Worm (Caenorhabditis elegans) whole organism, young adult: ENCODE measurements around the gene ZK1067.3.

Source experiments
- B0261.1 ChIP-seq: sonication (generic microtip); optimal IDR thresholded peaks from 2 replicates; lab custom pipeline; 2016; ENCODE audit warnings: mild to moderate bottlenecking, missing genetic modification characterization, moderate library complexity, missing compliant biosample characterization
- F10E7.11 ChIP-seq: sonication (generic microtip); optimal IDR thresholded peaks from 2 replicates; lab custom pipeline; 2017; ENCODE audit warnings: mild to moderate bottlenecking, missing genetic modification characterization, moderate library complexity, missing compliant biosample characterization
- F49E8.2 ChIP-seq: sonication (generic microtip); optimal IDR thresholded peaks from 3 replicates; lab custom pipeline; 2017; ENCODE audit warnings: missing genetic modification characterization, mild to moderate bottlenecking, missing compliant biosample characterization, antibody characterized with exemption, moderate library complexity; ENCODE audit not compliant: insufficient read depth
- F52B5.7 ChIP-seq: sonication (generic microtip); optimal IDR thresholded peaks from 2 replicates; lab custom pipeline; 2016; ENCODE audit warnings: mild to moderate bottlenecking, missing genetic modification characterization, missing compliant biosample characterization
- F57C9.4 ChIP-seq: sonication (generic microtip); optimal IDR thresholded peaks from 2 replicates; lab custom pipeline; 2017; ENCODE audit warnings: mild to moderate bottlenecking, missing genetic modification characterization, missing compliant biosample characterization
- Y95B8A.8 ChIP-seq: fragments of 200-800 bp; sonication (Bioruptor generic); IDR thresholded peaks from 2 replicates; pipeline ENCODE4 v1.3.6; 2022; ENCODE audit warnings: missing genetic modification reagents, missing genetic modification characterization, missing compliant biosample characterization
- aptf-2 ChIP-seq: fragments of 200-800 bp; sonication (Bioruptor generic); conservative IDR thresholded peaks from 2 replicates; pipeline ENCODE4 v1.3.6; 2022; ENCODE audit warnings: missing genetic modification reagents, missing genetic modification characterization, missing compliant biosample characterization
- ccch-3 ChIP-seq: fragments of 200-800 bp; sonication (Bioruptor generic); optimal IDR thresholded peaks from 2 replicates; lab custom pipeline; 2018; ENCODE audit warnings: mild to moderate bottlenecking, missing genetic modification characterization, missing compliant biosample characterization
- ceh-100 ChIP-seq: fragments of 200-800 bp; sonication (Bioruptor generic); IDR thresholded peaks from 2 replicates; pipeline ENCODE4 v1.3.6; 2022; ENCODE audit warnings: missing genetic modification reagents, missing genetic modification characterization, missing compliant biosample characterization
- ceh-58 ChIP-seq: fragments of 200-800 bp; sonication (Bioruptor generic); IDR thresholded peaks from 2 replicates; pipeline ENCODE4 v1.3.6; 2022; ENCODE audit warnings: missing genetic modification characterization, missing compliant biosample characterization
- chd-7 ChIP-seq: sonication (generic microtip); optimal IDR thresholded peaks from 2 replicates; lab custom pipeline; 2016; ENCODE audit warnings: mild to moderate bottlenecking, missing genetic modification characterization, moderate library complexity, missing compliant biosample characterization
- efl-1 ChIP-seq: fragments of 150-350 bp; optimal IDR thresholded peaks from 2 replicates; lab custom pipeline; 2014; ENCODE audit warnings: missing biosample characterization, missing genetic modification reagents, missing genetic modification characterization
- ets-4 ChIP-seq: fragments of 200-800 bp; sonication (Bioruptor generic); optimal IDR thresholded peaks from 2 replicates; lab custom pipeline; 2018; ENCODE audit warnings: mild to moderate bottlenecking, missing genetic modification characterization, missing compliant biosample characterization
- gei-17 ChIP-seq: fragments of 200-800 bp; sonication (Bioruptor generic); optimal IDR thresholded peaks from 2 replicates; lab custom pipeline; 2018; ENCODE audit warnings: mild to moderate bottlenecking, missing genetic modification characterization, missing compliant biosample characterization
- hmg-20 ChIP-seq: fragments of 200-800 bp; sonication (Bioruptor generic); IDR thresholded peaks from 2 replicates; pipeline ENCODE4 v1.3.6; 2022; ENCODE audit warnings: missing genetic modification reagents, missing genetic modification characterization, missing compliant biosample characterization
- hsf-1 ChIP-seq: fragments of 200-800 bp; sonication (Bioruptor generic); IDR thresholded peaks from 2 replicates; pipeline ENCODE4 v1.3.6; 2022; ENCODE audit warnings: missing genetic modification reagents, missing genetic modification characterization, missing compliant biosample characterization
- lag-1 ChIP-seq: fragments of 200-800 bp; sonication (Bioruptor generic); IDR thresholded peaks from 2 replicates; pipeline ENCODE4 v1.3.6; 2022; ENCODE audit warnings: missing genetic modification reagents, missing genetic modification characterization, missing compliant biosample characterization
- lin-40 ChIP-seq: sonication (generic microtip); optimal IDR thresholded peaks from 2 replicates; lab custom pipeline; 2016; ENCODE audit warnings: missing genetic modification characterization, mild to moderate bottlenecking, missing compliant biosample characterization, missing genotype, missing genetic modification reagents
- lin-54 ChIP-seq: fragments of 200-800 bp; sonication (Bioruptor generic); optimal IDR thresholded peaks from 2 replicates; lab custom pipeline; 2018; ENCODE audit warnings: mild to moderate bottlenecking, missing genetic modification characterization, missing compliant biosample characterization
- madf-10 ChIP-seq: sonication (generic microtip); optimal IDR thresholded peaks from 2 replicates; lab custom pipeline; 2016; ENCODE audit warnings: mild to moderate bottlenecking, missing genetic modification characterization, missing compliant biosample characterization
- mel-28 ChIP-seq: sonication (generic microtip); optimal IDR thresholded peaks from 2 replicates; lab custom pipeline; 2016; ENCODE audit warnings: borderline replicate concordance, mild to moderate bottlenecking, missing genetic modification characterization, missing compliant biosample characterization
- mes-4 ChIP-seq: sonication (generic microtip); optimal IDR thresholded peaks from 2 replicates; lab custom pipeline; 2016; ENCODE audit warnings: missing genotype, missing genetic modification characterization, missing compliant biosample characterization
- nfya-2 ChIP-seq: fragments of 200-800 bp; sonication (Bioruptor generic); IDR thresholded peaks from 2 replicates; pipeline ENCODE4 v1.3.6; 2022; ENCODE audit warnings: missing genetic modification reagents, missing genetic modification characterization, missing compliant biosample characterization
- nhr-27 ChIP-seq: fragments of 200-800 bp; sonication (Bioruptor generic); optimal IDR thresholded peaks from 2 replicates; lab custom pipeline; 2018; ENCODE audit warnings: mild to moderate bottlenecking, missing genetic modification characterization, moderate library complexity, missing compliant biosample characterization
- nhr-80 ChIP-seq: sonication (generic microtip); optimal IDR thresholded peaks from 2 replicates; lab custom pipeline; 2016; ENCODE audit warnings: missing genetic modification characterization, missing compliant biosample characterization
- nhr-90 ChIP-seq: sonication (generic microtip); optimal IDR thresholded peaks from 2 replicates; lab custom pipeline; 2016; ENCODE audit warnings: missing genotype, mild to moderate bottlenecking, missing genetic modification characterization, missing compliant biosample characterization
- pbrm-1 ChIP-seq: fragments of 200-800 bp; sonication (Bioruptor generic); IDR thresholded peaks from 2 replicates; pipeline ENCODE4 v1.3.6; 2022; ENCODE audit warnings: missing genetic modification reagents, missing genetic modification characterization, missing compliant biosample characterization
- rec-8 ChIP-seq, 2 experiments: sonication (generic microtip); optimal IDR thresholded peaks; 2 replicates each; lab custom pipeline; 2016; ENCODE audit warnings: mild to moderate bottlenecking in 2 of 2, missing genetic modification characterization in 2 of 2, missing genetic modification reagents in 2 of 2, missing genotype in 2 of 2, missing biosample characterization in 1 of 2, missing compliant biosample characterization in 1 of 2, moderate library complexity in 1 of 2
- sdz-38 ChIP-seq: sonication (generic microtip); optimal IDR thresholded peaks from 2 replicates; lab custom pipeline; 2016; ENCODE audit warnings: missing genotype, missing genetic modification characterization, missing compliant biosample characterization
- snpc-1.1 ChIP-seq: sonication (generic microtip); optimal IDR thresholded peaks from 2 replicates; lab custom pipeline; 2017; ENCODE audit warnings: missing genetic modification characterization, mild to moderate bottlenecking, missing compliant biosample characterization, antibody characterized with exemption, moderate library complexity, missing genotype, missing genetic modification reagents; ENCODE audit not compliant: insufficient read depth
- sptf-2 ChIP-seq: fragments of 200-800 bp; sonication (Bioruptor generic); optimal IDR thresholded peaks from 2 replicates; lab custom pipeline; 2018; ENCODE audit warnings: mild to moderate bottlenecking, missing genetic modification characterization, missing compliant biosample characterization
- tbp1 ChIP-seq: fragments of 200-800 bp; sonication (Bioruptor generic); optimal IDR thresholded peaks from 2 replicates; lab custom pipeline; 2018; ENCODE audit warnings: mild to moderate bottlenecking, missing genetic modification characterization, missing compliant biosample characterization
- tbx-9 ChIP-seq: sonication (generic microtip); optimal IDR thresholded peaks from 2 replicates; lab custom pipeline; 2016; ENCODE audit warnings: borderline replicate concordance, missing genetic modification characterization, inconsistent platforms, missing compliant biosample characterization
- unc-62 ChIP-seq: fragments of 150-350 bp; optimal IDR thresholded peaks from 2 replicates; lab custom pipeline; 2014; ENCODE audit warnings: missing biosample characterization, missing genetic modification reagents, missing genetic modification characterization
- zfh-2 ChIP-seq: fragments of 200-800 bp; sonication (Bioruptor generic); conservative IDR thresholded peaks from 2 replicates; pipeline ENCODE4 v1.3.6; 2022; ENCODE audit warnings: missing genetic modification reagents, missing genetic modification characterization, missing compliant biosample characterization
- ztf-18 ChIP-seq: sonication (generic microtip); optimal IDR thresholded peaks from 2 replicates; lab custom pipeline; 2016; ENCODE audit warnings: missing genotype, mild to moderate bottlenecking, missing genetic modification characterization, missing compliant biosample characterization
- ztf-26 ChIP-seq: sonication (generic microtip); optimal IDR thresholded peaks from 2 replicates; lab custom pipeline; 2017; ENCODE audit warnings: missing genetic modification characterization, missing compliant biosample characterization

Gene ZK1067.3

ce11 chrII:9222969-9223368 is at the start of gene ZK1067.3:
Gene ZK1067.3 (plus strand): TSS chrII:9223269.
- TF ChIP-seq F10E7.11 = no peak
- TF ChIP-seq nhr-27 (tag; lab: Kevin White, UChicago) = no peak
- no peak for TF ChIP-seq B0261.1
- TF ChIP-seq rec-8 (tag; optimal IDR thresholded peaks at IDR 0.05; lab: Kevin White, UChicago) = no peak
- no peak for TF ChIP-seq efl-1 (GFP tag; lab: Kevin White, UChicago)
- no peak for TF ChIP-seq chd-7 (tag; lab: Kevin White, UChicago)
- TF ChIP-seq tbp1 (GFP tag; lab: Kevin White, UChicago) = no peak
- TF ChIP-seq hsf-1 (GFP tag; lab: Robert Waterston, UW) = no peak
- no peak for TF ChIP-seq lag-1 (GFP tag; lab: Robert Waterston, UW)
- no peak for TF ChIP-seq nfya-2 (GFP tag; lab: Robert Waterston, UW)
- no peak for TF ChIP-seq Y95B8A.8 (GFP tag; lab: Robert Waterston, UW)
- no peak for TF ChIP-seq ztf-18
- no peak for TF ChIP-seq madf-10 (tag; lab: Kevin White, UChicago)
- no peak for TF ChIP-seq unc-62
- no peak for TF ChIP-seq sptf-2
- TF ChIP-seq ceh-58 (GFP tag; lab: Robert Waterston, UW) = no peak
- TF ChIP-seq lin-54 = no peak
- no peak for TF ChIP-seq aptf-2 (GFP tag; lab: Robert Waterston, UW)

ce11 chrII:9173471-9173870 is 49.6 kb upstream of the ZK1067.3 start:
- TF ChIP-seq lin-40 (tag; lab: Kevin White, UChicago) = no peak
- TF ChIP-seq F57C9.4 (tag; lab: Kevin White, UChicago) = no peak
- TF ChIP-seq gei-17 (GFP tag; lab: Kevin White, UChicago) = no peak
- TF ChIP-seq nhr-90 (tag; lab: Kevin White, UChicago) = no peak
- TF ChIP-seq nhr-80 = no peak
- no peak for TF ChIP-seq snpc-1.1
- TF ChIP-seq hmg-20 (GFP tag; lab: Robert Waterston, UW) = no peak
- no peak for TF ChIP-seq ccch-3 (GFP tag; lab: Kevin White, UChicago)
- no peak for TF ChIP-seq rec-8 (tag; optimal IDR thresholded peaks at IDR 0.05; lab: Kevin White, UChicago)
- TF ChIP-seq lin-54 = no peak
- no peak for TF ChIP-seq mel-28 (tag; lab: Kevin White, UChicago)
- TF ChIP-seq hsf-1 (GFP tag; lab: Robert Waterston, UW) = no peak
- TF ChIP-seq tbx-9 (tag; lab: Kevin White, UChicago) = no peak

DNA sequence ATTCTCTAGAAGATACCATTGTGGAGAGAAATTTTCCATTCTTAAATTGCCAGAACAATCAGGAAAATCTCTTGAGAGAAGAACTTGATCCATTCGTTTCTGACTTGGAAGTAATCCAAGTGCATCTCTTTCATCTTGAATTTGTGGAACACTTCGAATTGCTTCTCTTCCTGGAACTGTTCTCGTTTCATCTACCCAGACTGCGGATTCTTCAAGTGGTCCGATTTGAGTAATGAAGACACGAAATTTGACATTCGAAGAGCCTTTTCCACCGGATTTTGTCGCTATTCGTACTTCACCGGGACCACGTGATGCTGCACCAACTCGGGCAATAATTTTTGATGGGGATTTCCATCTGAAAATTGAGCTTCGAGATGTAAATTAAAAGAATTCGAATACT is 46.5 kb upstream of the ZK1067.3 start:
- TF ChIP-seq aptf-2 (GFP tag; lab: Robert Waterston, UW) = no peak
- no peak for TF ChIP-seq pbrm-1 (GFP tag; lab: Robert Waterston, UW)
- no peak for TF ChIP-seq zfh-2
- TF ChIP-seq sdz-38 = no peak
- no peak for TF ChIP-seq F52B5.7
- no peak for TF ChIP-seq mes-4 (tag; lab: Kevin White, UChicago)
- TF ChIP-seq ceh-100 (GFP tag; lab: Robert Waterston, UW) = no peak
- TF ChIP-seq ccch-3 (GFP tag; lab: Kevin White, UChicago) = no peak
- TF ChIP-seq F49E8.2 = no peak
- no peak for TF ChIP-seq ztf-26
- TF ChIP-seq ets-4 (GFP tag; lab: Kevin White, UChicago) = no peak
